Worm (Caenorhabditis elegans) whole organism, mixed stage, embryonic: ENCODE data around the gene ZK1307.3.
A peak's percentile ranks its signal among the peaks of the same experiment; 100 is the strongest.

Experiments
- M03D4.4 ChIP-seq: sonication (generic microtip); optimal IDR thresholded peaks from 2 replicates; lab custom pipeline; 2017; ENCODE audit warnings: mild to moderate bottlenecking, missing genetic modification characterization, missing compliant biosample characterization
- bed-3 ChIP-seq: fragments of 200-800 bp; sonication (Bioruptor generic); optimal IDR thresholded peaks from 3 replicates; lab custom pipeline; 2018; ENCODE audit warnings: mild to moderate bottlenecking, missing genetic modification characterization, moderate library complexity, missing compliant biosample characterization
- blmp-1 ChIP-seq: fragments of 150-350 bp; optimal IDR thresholded peaks from 2 replicates; lab custom pipeline; 2014; ENCODE audit warnings: missing biosample characterization, missing genetic modification characterization
- ceh-43 ChIP-seq: fragments of 200-800 bp; sonication (Bioruptor generic); optimal IDR thresholded peaks from 2 replicates; lab custom pipeline; 2018; ENCODE audit warnings: mild to moderate bottlenecking, missing genetic modification characterization, moderate library complexity, missing compliant biosample characterization
- ceh-83 ChIP-seq: fragments of 200-800 bp; sonication (Bioruptor generic); optimal IDR thresholded peaks from 2 replicates; lab custom pipeline; 2018; ENCODE audit warnings: mild to moderate bottlenecking, missing genetic modification characterization, missing compliant biosample characterization
- ces-1 ChIP-seq: fragments of 150-350 bp; optimal IDR thresholded peaks from 2 replicates; lab custom pipeline; 2014; ENCODE audit warnings: missing biosample characterization, missing genetic modification reagents, missing genetic modification characterization
- cnd-1 ChIP-seq: fragments of 200-800 bp; sonication (Bioruptor generic); optimal IDR thresholded peaks from 2 replicates; lab custom pipeline; 2018; ENCODE audit warnings: mild to moderate bottlenecking, missing genetic modification characterization, missing compliant biosample characterization
- elt-1 ChIP-seq: sonication (generic microtip); optimal IDR thresholded peaks from 2 replicates; lab custom pipeline; 2017; ENCODE audit warnings: missing genetic modification characterization, mild to moderate bottlenecking, missing compliant biosample characterization, antibody characterized with exemption, moderate library complexity, borderline replicate concordance; ENCODE audit not compliant: insufficient read depth
- elt-3 ChIP-seq: fragments of 150-350 bp; optimal IDR thresholded peaks from 2 replicates; lab custom pipeline; 2014; ENCODE audit warnings: missing biosample characterization, missing genetic modification characterization
- flh-1 ChIP-seq: fragments of 200-800 bp; sonication (Bioruptor generic); optimal IDR thresholded peaks from 2 replicates; lab custom pipeline; 2018; ENCODE audit warnings: mild to moderate bottlenecking, missing genetic modification characterization, moderate library complexity, missing compliant biosample characterization
- ham-2 ChIP-seq: fragments of 200-800 bp; sonication (Bioruptor generic); optimal IDR thresholded peaks from 2 replicates; lab custom pipeline; 2018; ENCODE audit warnings: mild to moderate bottlenecking, missing genetic modification characterization, missing compliant biosample characterization
- hlh-1 ChIP-seq: fragments of 150-350 bp; optimal IDR thresholded peaks from 2 replicates; lab custom pipeline; 2014; ENCODE audit warnings: missing biosample characterization, missing genetic modification reagents, missing genetic modification characterization
- lin-13 ChIP-seq: fragments of 150-350 bp; optimal IDR thresholded peaks from 2 replicates; lab custom pipeline; 2014; ENCODE audit warnings: missing biosample characterization, missing genetic modification characterization
- lin-32 ChIP-seq: fragments of 200-800 bp; sonication (Bioruptor generic); optimal IDR thresholded peaks from 2 replicates; lab custom pipeline; 2018; ENCODE audit warnings: mild to moderate bottlenecking, missing genetic modification characterization, missing compliant biosample characterization
- lsy-2 ChIP-seq: fragments of 150-350 bp; optimal IDR thresholded peaks from 2 replicates; lab custom pipeline; 2014; ENCODE audit warnings: missing biosample characterization, missing genetic modification characterization
- mab-5 ChIP-seq: fragments of 150-350 bp; optimal IDR thresholded peaks from 2 replicates; lab custom pipeline; 2014; ENCODE audit warnings: missing biosample characterization, missing genetic modification characterization
- mep-1 ChIP-seq: fragments of 150-350 bp; optimal IDR thresholded peaks from 2 replicates; lab custom pipeline; 2017; ENCODE audit warnings: missing biosample characterization, missing genetic modification reagents, missing genetic modification characterization, inconsistent platforms
- mls-2 ChIP-seq: sonication (generic microtip); optimal IDR thresholded peaks from 2 replicates; lab custom pipeline; 2016; ENCODE audit warnings: mild to moderate bottlenecking, missing genetic modification characterization, moderate library complexity, missing compliant biosample characterization
- nhr-12 ChIP-seq: fragments of 150-350 bp; optimal IDR thresholded peaks from 2 replicates; lab custom pipeline; 2014; ENCODE audit warnings: missing biosample characterization, missing genetic modification characterization
- nhr-2 ChIP-seq: fragments of 150-350 bp; optimal IDR thresholded peaks from 2 replicates; lab custom pipeline; 2014; ENCODE audit warnings: missing biosample characterization, missing genetic modification characterization
- nhr-237 ChIP-seq: fragments of 150-350 bp; optimal IDR thresholded peaks from 2 replicates; lab custom pipeline; 2014; ENCODE audit warnings: missing biosample characterization, missing genetic modification characterization
- nhr-28 ChIP-seq: fragments of 150-350 bp; optimal IDR thresholded peaks from 2 replicates; lab custom pipeline; 2014; ENCODE audit warnings: missing biosample characterization, missing genetic modification characterization
- nhr-76 ChIP-seq: sonication (generic microtip); optimal IDR thresholded peaks from 2 replicates; lab custom pipeline; 2017; ENCODE audit warnings: missing biosample characterization, missing genetic modification characterization
- sem-2 ChIP-seq: fragments of 200-800 bp; sonication (Bioruptor generic); optimal IDR thresholded peaks from 2 replicates; lab custom pipeline; 2018; ENCODE audit warnings: mild to moderate bottlenecking, missing genetic modification characterization, missing compliant biosample characterization
- snpc-4 ChIP-seq: fragments of 150-350 bp; optimal IDR thresholded peaks from 2 replicates; lab custom pipeline; 2014; ENCODE audit warnings: missing biosample characterization, missing genetic modification characterization
- sptf-1 ChIP-seq: sonication (generic microtip); optimal IDR thresholded peaks from 2 replicates; lab custom pipeline; 2017; ENCODE audit warnings: mild to moderate bottlenecking, missing genetic modification characterization, moderate library complexity, missing compliant biosample characterization
- unc-120 ChIP-seq: sonication (generic microtip); optimal IDR thresholded peaks from 2 replicates; lab custom pipeline; 2017; ENCODE audit warnings: missing genetic modification characterization, missing compliant biosample characterization; ENCODE audit not compliant: poor library complexity, severe bottlenecking
- unc-39 ChIP-seq: fragments of 150-350 bp; optimal IDR thresholded peaks from 2 replicates; lab custom pipeline; 2014; ENCODE audit warnings: missing biosample characterization, missing genetic modification characterization
- unc-62 ChIP-seq: fragments of 150-350 bp; optimal IDR thresholded peaks from 2 replicates; lab custom pipeline; 2014; ENCODE audit warnings: missing biosample characterization, missing genetic modification reagents, missing genetic modification characterization
- zip-8 ChIP-seq: fragments of 150-350 bp; optimal IDR thresholded peaks from 2 replicates; lab custom pipeline; 2014; ENCODE audit warnings: missing biosample characterization, missing genetic modification characterization
- ztf-11 ChIP-seq: fragments of 150-350 bp; optimal IDR thresholded peaks from 2 replicates; lab custom pipeline; 2014; ENCODE audit warnings: missing biosample characterization, missing genetic modification characterization

ZK1307.3 gene

DNA sequence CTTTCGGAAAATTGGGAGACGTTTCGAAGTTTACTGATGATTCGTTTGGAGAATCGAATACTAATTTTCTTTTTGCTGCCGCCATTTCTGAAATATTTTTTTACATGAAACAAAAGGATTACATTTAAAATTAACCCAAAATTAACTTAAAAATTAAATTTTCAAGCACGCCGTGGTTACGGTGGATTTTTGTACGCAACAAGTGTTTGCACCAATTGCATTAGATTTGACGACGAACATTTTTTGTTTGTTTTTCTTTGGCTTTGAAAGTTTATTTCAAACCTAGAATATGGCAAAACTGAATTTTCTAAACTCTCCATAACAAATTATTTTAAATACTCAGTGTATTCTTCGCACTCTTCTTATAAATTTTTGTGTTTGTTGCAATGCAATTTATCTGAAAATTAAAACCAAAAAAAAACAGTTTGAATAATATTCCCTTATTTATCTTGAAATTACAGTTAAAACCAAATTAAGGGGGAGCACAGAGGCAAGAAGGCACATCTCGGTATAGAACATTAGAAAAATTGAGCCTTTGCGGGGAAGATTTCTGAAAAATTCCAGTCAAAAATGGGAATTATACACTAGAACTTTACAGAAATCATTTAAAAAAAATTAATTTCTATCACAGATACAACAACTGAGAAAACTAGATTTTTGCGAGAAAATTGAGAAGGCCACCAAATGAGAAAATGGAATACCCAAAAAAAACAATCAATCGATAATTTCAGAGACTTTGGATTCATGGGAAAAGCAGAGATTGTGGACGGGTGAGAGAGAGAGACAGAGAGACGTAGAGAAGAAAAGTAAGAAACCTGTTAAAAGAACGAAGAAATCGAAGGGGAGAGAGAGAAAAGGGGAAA is 35.5 kb downstream of the ZK1307.3 start, which contains the start of gene hal-3:
Gene hal-3, minus strand, starts transcription at position 87 of the 863 bp plus-strand sequence.
- TF ChIP-seq sptf-1 (tag; lab: Kevin White, UChicago), result peak; percentile 2
- TF ChIP-seq nhr-12 (tag; lab: Kevin White, UChicago), result no peak
- TF ChIP-seq unc-62 (GFP tag; lab: Kevin White, UChicago), result no peak

DNA sequence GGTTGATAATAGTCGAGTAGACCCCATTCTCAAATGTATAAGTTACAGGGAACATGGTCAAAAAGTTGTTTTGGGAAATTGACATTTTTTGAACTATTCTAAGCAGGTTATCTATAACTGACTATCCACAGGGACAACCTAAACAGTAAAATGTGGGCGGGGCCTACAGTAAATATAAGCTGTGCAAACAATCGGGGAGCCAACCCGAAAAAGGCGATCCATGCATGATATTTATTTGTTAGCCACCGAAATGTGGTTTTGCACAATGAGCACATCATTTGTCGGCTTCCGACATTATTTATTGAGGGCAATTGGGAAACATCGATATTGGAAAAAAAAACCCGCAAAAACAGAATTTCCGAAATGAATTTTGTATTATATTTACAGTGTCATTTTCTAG is 38.1 kb downstream of the ZK1307.3 start, which contains the start of gene hlh-6:
Gene hlh-6, minus strand, starts transcription at position 101 of the 400 bp plus-strand sequence.
- no peak for TF ChIP-seq unc-120 (tag; lab: Kevin White, UChicago)
- TF ChIP-seq blmp-1 (tag; lab: Kevin White, UChicago), result no peak
- TF ChIP-seq M03D4.4 (tag; lab: Kevin White, UChicago), result no peak

DNA sequence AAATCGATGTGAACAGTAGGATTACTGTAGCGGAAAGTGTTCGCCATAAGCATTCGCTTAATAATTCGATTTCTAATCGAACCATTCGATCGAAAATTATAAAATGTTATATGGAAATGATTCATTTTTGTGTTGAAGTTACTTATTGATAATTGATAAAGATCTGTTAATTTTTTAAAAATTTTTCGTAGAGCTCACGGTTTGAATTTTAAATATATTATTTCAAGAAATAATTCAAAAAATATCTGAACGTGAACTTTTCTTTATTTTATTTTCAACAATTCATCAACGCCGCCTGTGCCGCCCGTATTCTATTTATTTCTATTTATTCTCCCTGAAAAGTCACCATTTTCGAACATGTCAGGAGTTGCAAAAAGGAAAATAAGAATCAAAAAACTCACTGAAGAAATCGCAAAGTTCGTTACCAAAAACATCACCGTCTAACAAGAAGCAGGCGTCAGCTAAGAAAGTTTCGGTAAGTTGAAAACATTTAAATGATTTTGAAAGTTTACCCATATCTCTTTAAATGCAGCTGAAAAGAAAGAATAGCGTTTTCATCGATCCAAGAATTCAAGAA is 41.4 kb downstream of the ZK1307.3 start, which contains the start of the genes T15H9.5 and T15H9.4:
Gene T15H9.5, minus strand, starts transcription at position 101 of the 577 bp plus-strand sequence.
Gene T15H9.4, plus strand, starts transcription at position 527 of the 577 bp plus-strand sequence.
- TF ChIP-seq mls-2 (tag; lab: Kevin White, UChicago) (no peak), bed-3 (GFP tag; lab: Kevin White, UChicago) (no peak), nhr-76 (no peak), blmp-1 (tag; lab: Kevin White, UChicago) (no peak), elt-1 (tag; lab: Kevin White, UChicago) (no peak), nhr-28 (no peak), flh-1 (GFP tag; lab: Kevin White, UChicago) (no peak), hlh-1 (tag; lab: Kevin White, UChicago) (no peak), ztf-11 (tag; lab: Kevin White, UChicago) (no peak), snpc-4 (tag; lab: Kevin White, UChicago) (no peak), ceh-83 (GFP tag; lab: Kevin White, UChicago) (no peak), lsy-2 (no peak), zip-8 (tag; lab: Kevin White, UChicago) (no peak), mab-5 (no peak), sptf-1 (tag; lab: Kevin White, UChicago) (no peak)

DNA sequence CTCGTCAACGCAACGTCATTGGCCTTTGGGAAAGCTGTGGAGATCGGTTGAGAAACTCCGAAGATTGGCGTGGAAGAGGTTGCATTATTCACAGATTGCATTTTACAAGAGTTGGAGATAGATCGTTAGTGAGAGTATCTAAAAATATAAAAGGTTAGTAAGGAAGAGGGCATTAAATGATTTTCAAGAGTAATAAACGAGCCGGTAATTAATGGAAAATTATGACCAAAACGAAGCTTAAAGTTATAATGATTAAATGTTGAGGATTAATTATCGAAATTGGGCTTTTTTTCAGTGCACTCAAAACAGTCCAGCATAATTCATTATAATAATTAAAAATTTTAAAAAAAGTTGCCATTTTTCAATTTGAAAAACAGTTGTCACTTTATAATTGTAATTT is 43.5 kb downstream of the ZK1307.3 start, which contains the start of gene pap-2:
Gene pap-2, minus strand, starts transcription at position 101 of the 400 bp plus-strand sequence.
- no peak for TF ChIP-seq elt-3 (tag; lab: Kevin White, UChicago)
- no peak for TF ChIP-seq M03D4.4 (tag; lab: Kevin White, UChicago)
- no peak for TF ChIP-seq sem-2 (GFP tag; lab: Kevin White, UChicago)
- TF ChIP-seq nhr-237 (tag; lab: Kevin White, UChicago), result no peak
- no peak for TF ChIP-seq flh-1 (GFP tag; lab: Kevin White, UChicago)
- no peak for TF ChIP-seq unc-39 (tag; lab: Kevin White, UChicago)
- no peak for TF ChIP-seq ztf-11 (tag; lab: Kevin White, UChicago)
- TF ChIP-seq nhr-28, result no peak
- no peak for TF ChIP-seq hlh-1 (tag; lab: Kevin White, UChicago)
- TF ChIP-seq unc-120 (tag; lab: Kevin White, UChicago), result no peak
- TF ChIP-seq blmp-1 (tag; lab: Kevin White, UChicago), result no peak
- TF ChIP-seq nhr-12 (tag; lab: Kevin White, UChicago), result no peak
- TF ChIP-seq ces-1 (GFP tag; lab: Kevin White, UChicago), result no peak
- TF ChIP-seq ceh-83 (GFP tag; lab: Kevin White, UChicago), result no peak
- no peak for TF ChIP-seq lin-13 (tag; lab: Kevin White, UChicago)
- TF ChIP-seq bed-3 (GFP tag; lab: Kevin White, UChicago), result no peak
- TF ChIP-seq zip-8 (tag; lab: Kevin White, UChicago), result no peak
- no peak for TF ChIP-seq ham-2 (GFP tag; lab: Kevin White, UChicago)
- no peak for TF ChIP-seq lin-32 (GFP tag; lab: Kevin White, UChicago)
- TF ChIP-seq cnd-1 (tag; lab: Kevin White, UChicago), result no peak

DNA sequence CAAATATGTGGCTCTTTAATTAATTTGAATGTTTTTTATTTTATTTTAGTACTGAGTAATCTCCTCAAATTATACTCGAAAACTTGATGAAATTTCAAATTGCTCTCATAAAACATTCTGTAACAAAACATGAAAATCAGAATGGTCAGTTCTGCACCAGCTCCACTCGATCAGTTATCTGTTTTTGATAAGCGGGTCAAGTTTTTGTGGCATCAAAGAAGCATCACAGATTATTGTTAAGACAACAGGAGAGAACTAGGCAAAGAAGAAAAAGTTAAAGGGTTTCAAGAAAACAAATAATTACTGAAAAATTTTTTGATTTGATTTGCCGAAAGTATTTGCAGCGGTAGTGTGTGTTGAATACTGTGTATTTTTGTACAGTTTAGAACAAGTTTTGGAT is 45.7 kb downstream of the ZK1307.3 start:
- no peak for TF ChIP-seq blmp-1 (tag; lab: Kevin White, UChicago)
- no peak for TF ChIP-seq ztf-11 (tag; lab: Kevin White, UChicago)
- no peak for TF ChIP-seq ces-1 (GFP tag; lab: Kevin White, UChicago)
- TF ChIP-seq ceh-83 (GFP tag; lab: Kevin White, UChicago), result no peak
- TF ChIP-seq mep-1, result no peak
- TF ChIP-seq lin-13 (tag; lab: Kevin White, UChicago), result no peak
- TF ChIP-seq M03D4.4 (tag; lab: Kevin White, UChicago), result no peak
- TF ChIP-seq snpc-4 (tag; lab: Kevin White, UChicago), result no peak
- no peak for TF ChIP-seq flh-1 (GFP tag; lab: Kevin White, UChicago)
- TF ChIP-seq nhr-2 (tag; lab: Kevin White, UChicago), result no peak
- TF ChIP-seq unc-62 (GFP tag; lab: Kevin White, UChicago), result no peak
- no peak for TF ChIP-seq lsy-2
- TF ChIP-seq ceh-43 (GFP tag; lab: Kevin White, UChicago), result no peak
- no peak for TF ChIP-seq nhr-12 (tag; lab: Kevin White, UChicago)
- TF ChIP-seq nhr-237 (tag; lab: Kevin White, UChicago), result no peak
- no peak for TF ChIP-seq cnd-1 (tag; lab: Kevin White, UChicago)
- TF ChIP-seq elt-1 (tag; lab: Kevin White, UChicago), result no peak
- no peak for TF ChIP-seq mls-2 (tag; lab: Kevin White, UChicago)
- no peak for TF ChIP-seq lin-32 (GFP tag; lab: Kevin White, UChicago)
